Fruit fly (Drosophila melanogaster): ENCODE measurements around the gene grp.

grp gene

DNA sequence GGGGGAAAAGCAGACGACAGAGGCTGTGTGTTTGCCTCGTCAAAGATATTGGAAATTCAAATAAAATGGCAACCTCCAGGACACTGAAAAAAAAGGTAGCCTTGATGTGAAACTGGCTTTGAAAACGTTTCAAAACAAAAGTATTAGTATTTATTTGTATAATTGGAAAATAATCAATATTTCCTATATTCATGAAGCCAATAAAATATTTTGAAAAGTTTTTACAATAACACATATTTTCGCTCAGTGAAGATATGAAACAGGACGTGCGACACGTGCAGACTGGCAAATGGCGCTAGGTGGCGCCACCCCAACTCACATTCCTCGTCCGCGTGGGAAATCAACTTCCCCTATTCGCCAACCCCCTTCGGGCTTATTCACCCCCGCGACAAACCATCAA lies 32.1 kb upstream of the grp start (continued):
- TF ChIP-seq Dek (tag; optimal IDR thresholded peaks at IDR 0.05) (peak; percentile 40), Poxn (GFP tag; IDR thresholded peaks at IDR 0.05) (no peak), usp (GFP tag; optimal IDR thresholded peaks at IDR 0.05) (no peak), az2 (GFP tag; optimal IDR thresholded peaks at IDR 0.05) (no peak), CG17912 (GFP tag; optimal IDR thresholded peaks at IDR 0.05) (no peak), hbn (GFP tag; IDR thresholded peaks at IDR 0.05; ENCODE audit: partially characterized antibody) (no peak), slou (GFP tag; optimal IDR thresholded peaks at IDR 0.05) (peak; percentile 27), insv (GFP tag; optimal IDR thresholded peaks at IDR 0.05) (no peak), CG11504 (tag; optimal IDR thresholded peaks at IDR 0.05) (peak; percentile 71), eve (GFP tag; optimal IDR thresholded peaks at IDR 0.05) (peak in 1 of 2 experiments; percentile 70), CG8478 (optimal IDR thresholded peaks at IDR 0.05) (no peak), CG10209 (GFP tag; optimal IDR thresholded peaks at IDR 0.05) (peak; percentile 49), lmd (GFP tag; IDR thresholded peaks at IDR 0.05) (peak; percentile 58), Max (GFP tag; optimal IDR thresholded peaks at IDR 0.05) (peak; percentile 42), chn (GFP tag; optimal IDR thresholded peaks at IDR 0.05) (no peak), Sry-δ (GFP tag; optimal IDR thresholded peaks at IDR 0.05) (no peak), zf30C (GFP tag; optimal IDR thresholded peaks at IDR 0.05) (peak; percentile 46), CG16779 (GFP tag; IDR thresholded peaks at IDR 0.05) (no peak), pzg (GFP tag; optimal IDR thresholded peaks at IDR 0.05) (no peak), CHES-1-like (GFP tag; optimal IDR thresholded peaks at IDR 0.05) (no peak), CG18262 (tag; optimal IDR thresholded peaks at IDR 0.05) (peak; percentile 39), MBD-R2 (GFP tag; IDR thresholded peaks at IDR 0.05) (no peak), bigmax (GFP tag; optimal IDR thresholded peaks at IDR 0.05) (no peak), CG3847 (GFP tag; IDR thresholded peaks at IDR 0.05) (peak; percentile 51), CG13424 (tag; optimal IDR thresholded peaks at IDR 0.05) (peak; percentile 58), Myb (GFP tag; optimal IDR thresholded peaks at IDR 0.05) (no peak), Tbp (GFP tag; optimal IDR thresholded peaks at IDR 0.05) (no peak), CG15073 (GFP tag; optimal IDR thresholded peaks at IDR 0.05) (no peak), salm (tag; optimal IDR thresholded peaks at IDR 0.05) (no peak), wek (GFP tag; optimal IDR thresholded peaks at IDR 0.05) (no peak), fd64A (GFP tag; optimal IDR thresholded peaks at IDR 0.05) (no peak), HHEX (GFP tag; optimal IDR thresholded peaks at IDR 0.05) (peak; percentile 57), ato (GFP tag; IDR thresholded peaks at IDR 0.05; ENCODE audit: partially characterized antibody) (no peak), vvl (GFP tag; IDR thresholded peaks at IDR 0.05) (peak; percentile 66), crol (GFP tag; IDR thresholded peaks at IDR 0.05) (0 out of 2 replicates have a peak, but pooled peaks have one; percentile 47), HLH54F (GFP tag; optimal IDR thresholded peaks at IDR 0.05) (no peak), CG3838 (GFP tag; optimal IDR thresholded peaks at IDR 0.05) (no peak), CG8359 (GFP tag; optimal IDR thresholded peaks at IDR 0.05; ENCODE audit: borderline replicate concordance) (no peak), CG7928 (GFP tag; optimal IDR thresholded peaks at IDR 0.05) (no peak), CG34376 (GFP tag; optimal IDR thresholded peaks at IDR 0.05) (peak; percentile 7), CG9932 (GFP tag; IDR thresholded peaks at IDR 0.05) (peak; percentile 31; the same call in 1 of the 2 replicates), Hmx (GFP tag; optimal IDR thresholded peaks at IDR 0.05) (no peak), slbo (GFP tag; IDR thresholded peaks at IDR 0.05) (peak; percentile 71; the same call in 1 of the 2 replicates), CG6791 (GFP tag; IDR thresholded peaks at IDR 0.05; ENCODE audit: partially characterized antibody) (no peak), sna (GFP tag; IDR thresholded peaks at IDR 0.05; ENCODE audit: partially characterized antibody) (no peak), ken (GFP tag; IDR thresholded peaks at IDR 0.05) (no peak), Abd-B (GFP tag; optimal IDR thresholded peaks at IDR 0.05) (no peak), CG1832 (GFP tag; optimal IDR thresholded peaks at IDR 0.05) (no peak), dpn (GFP tag; optimal IDR thresholded peaks at IDR 0.05) (peak in 1 of 2 experiments; percentile 24), klu (GFP tag; IDR thresholded peaks at IDR 0.05) (no peak), fd102C (GFP tag; optimal IDR thresholded peaks at IDR 0.05) (no peak), schlank (tag; optimal IDR thresholded peaks at IDR 0.05) (peak; percentile 8)
